Worm (Caenorhabditis elegans) whole organism, L1 larva: Measurements from ENCODE around the gene cls-3.

Experiments
- aly-2 ChIP-seq: fragments of 150-350 bp; optimal IDR thresholded peaks from 2 replicates; lab custom pipeline; 2014; ENCODE audit warnings: missing biosample characterization, missing genetic modification characterization
- fkh-4 ChIP-seq: sonication (generic microtip); optimal IDR thresholded peaks from 2 replicates; lab custom pipeline; 2016; ENCODE audit warnings: missing compliant biosample characterization, missing genetic modification characterization, borderline replicate concordance
- jun-1 ChIP-seq: fragments of 150-350 bp; optimal IDR thresholded peaks from 2 replicates; lab custom pipeline; 2014; ENCODE audit warnings: missing biosample characterization, missing genetic modification reagents, missing genetic modification characterization
- lir-3 ChIP-seq: sonication (generic microtip); optimal IDR thresholded peaks from 2 replicates; lab custom pipeline; 2016; ENCODE audit warnings: mild to moderate bottlenecking, missing genetic modification characterization, moderate library complexity, missing compliant biosample characterization; ENCODE audit not compliant: poor library complexity
- lsy-2 ChIP-seq, 2 experiments: fragments of 150-350 bp; optimal IDR thresholded peaks; 2 replicates each; lab custom pipeline; 2014; ENCODE audit warnings: missing biosample characterization in 2 of 2, missing genetic modification characterization in 2 of 2

- TF ChIP-seq lsy-2 (tag; optimal IDR thresholded peaks at IDR 0.05; lab: Kevin White, UChicago) (no peak), fkh-4 (tag; lab: Kevin White, UChicago) (no peak), lir-3 (tag; lab: Kevin White, UChicago) (no peak), jun-1 (tag; lab: Kevin White, UChicago) (no peak), aly-2 (no peak)
These were observed 11.1 kb upstream of the cls-3 start for ce11 chrIII:9201977-9202376.
